Fruit fly (Drosophila melanogaster): ENCODE data around the gene CG14323.

Gene CG14323

DNA sequence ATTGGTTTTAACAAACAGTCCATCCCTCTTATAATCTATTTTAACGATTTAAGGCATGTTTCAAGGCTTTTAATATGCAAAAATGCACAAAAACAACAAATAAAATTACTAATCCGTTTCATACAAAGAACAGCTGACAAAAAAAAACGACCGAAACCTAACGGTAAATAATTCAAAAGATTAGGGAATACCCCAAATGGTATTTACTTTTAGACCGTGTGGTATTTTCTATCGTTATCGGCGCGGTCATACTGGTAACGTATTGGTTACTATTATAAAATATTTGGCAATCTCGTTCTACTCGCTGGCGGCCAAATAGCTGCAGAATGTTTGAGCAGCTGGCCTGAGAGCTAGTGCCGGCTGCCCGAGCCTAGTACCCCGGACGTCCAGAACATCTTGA lies 16.0 kb downstream of the CG14323 start, which contains the start of gene sll (continued):
- TF ChIP-seq dmrt11E (tag; optimal IDR thresholded peaks at IDR 0.05) (no peak), CG11696 (GFP tag; IDR thresholded peaks at IDR 0.05) (no peak), MBD-R2 (GFP tag; IDR thresholded peaks at IDR 0.05) (peak; percentile 59), Max (GFP tag; optimal IDR thresholded peaks at IDR 0.05) (no peak), CG18599 (GFP tag; optimal IDR thresholded peaks at IDR 0.05) (no peak), CG13287 (GFP tag; IDR thresholded peaks at IDR 0.05; ENCODE audit: partially characterized antibody) (peak; percentile 28; the same call in 1 of the 2 replicates), CG1602 (GFP tag; optimal IDR thresholded peaks at IDR 0.05) (no peak), CG17612 (GFP tag; IDR thresholded peaks at IDR 0.05) (no peak), grau (tag; optimal IDR thresholded peaks at IDR 0.05) (no peak), h (optimal IDR thresholded peaks at IDR 0.05) (no peak), CoRest (tag; optimal IDR thresholded peaks at IDR 0.05) (no peak), slbo (GFP tag; IDR thresholded peaks at IDR 0.05) (no peak), ham (GFP tag; IDR thresholded peaks at IDR 0.05) (no peak), sens (GFP tag) (peak; percentile 59), bsh (GFP tag; optimal IDR thresholded peaks at IDR 0.05) (no peak), gt (GFP tag; IDR thresholded peaks at IDR 0.05) (no peak), Hr51 (GFP tag; optimal IDR thresholded peaks at IDR 0.05) (no peak), tna (GFP tag; IDR thresholded peaks at IDR 0.05; ENCODE audit: partially characterized antibody) (no peak), CG32767 (GFP tag; IDR thresholded peaks at IDR 0.05) (no peak), CG9797 (GFP tag; optimal IDR thresholded peaks at IDR 0.05) (peak; percentile 64), Dbx (GFP tag; IDR thresholded peaks at IDR 0.05) (no peak), CG8281 (tag; optimal IDR thresholded peaks at IDR 0.05) (no peak), pum (GFP tag; optimal IDR thresholded peaks at IDR 0.05) (no peak), corto (GFP tag; optimal IDR thresholded peaks at IDR 0.05) (no peak), CG8924 (tag; optimal IDR thresholded peaks at IDR 0.05) (no peak), CG5953 (GFP tag; IDR thresholded peaks at IDR 0.05) (no peak), CG11560 (tag; IDR thresholded peaks at IDR 0.05) (no peak), CG12942 (GFP tag; optimal IDR thresholded peaks at IDR 0.05) (no peak), dm (GFP tag; optimal IDR thresholded peaks at IDR 0.05) (no peak), CG16813 (GFP tag; IDR thresholded peaks at IDR 0.05; ENCODE audit: partially characterized antibody) (0 out of 3 replicates have a peak, but pooled peaks have one; percentile 21), CG1647 (GFP tag; optimal IDR thresholded peaks at IDR 0.05) (no peak), CG4617 (GFP tag; optimal IDR thresholded peaks at IDR 0.05; ENCODE audit: borderline replicate concordance) (peak; percentile 39), odd (GFP tag; optimal IDR thresholded peaks at IDR 0.05) (no peak), E2f2 (GFP tag; IDR thresholded peaks at IDR 0.05) (peak; percentile 29; the same call in 1 of the 2 replicates), shn (GFP tag; optimal IDR thresholded peaks at IDR 0.05) (no peak), insv (GFP tag; optimal IDR thresholded peaks at IDR 0.05) (no peak), Atf3 (GFP tag; optimal IDR thresholded peaks at IDR 0.05) (no peak), hbn (GFP tag; IDR thresholded peaks at IDR 0.05; ENCODE audit: partially characterized antibody) (no peak), fd3F (GFP tag; optimal IDR thresholded peaks at IDR 0.05) (no peak), CG14860 (GFP tag; IDR thresholded peaks at IDR 0.05; ENCODE audit: partially characterized antibody) (no peak), CG8478 (optimal IDR thresholded peaks at IDR 0.05) (no peak), dimm (GFP tag; IDR thresholded peaks at IDR 0.05) (no peak), Neu2 (GFP tag; optimal IDR thresholded peaks at IDR 0.05; ENCODE audit: borderline replicate concordance) (no peak), tll (GFP tag; optimal IDR thresholded peaks at IDR 0.05) (no peak), CG31224 (GFP tag; IDR thresholded peaks at IDR 0.05) (no peak), GATAe (GFP tag; conservative IDR thresholded peaks at IDR 0.05) (no peak), Opbp (GFP tag; IDR thresholded peaks at IDR 0.05; ENCODE audit: partially characterized antibody) (no peak), ems (GFP tag; optimal IDR thresholded peaks at IDR 0.05) (no peak), fd102C (GFP tag; optimal IDR thresholded peaks at IDR 0.05) (peak; percentile 10), CG12659 (GFP tag; optimal IDR thresholded peaks at IDR 0.05) (no peak), Doc3 (GFP tag; IDR thresholded peaks at IDR 0.05; ENCODE audit: partially characterized antibody) (0 out of 3 replicates have a peak, but pooled peaks have one; percentile 24)

Measured in whole organism, embryonic.